Fruit fly (Drosophila melanogaster) whole organism, prepupa: ENCODE measurements around the gene CG14659.

Experiments used
- CG10631 ChIP-seq: fragments of 200-800 bp; sonication (Bioruptor generic); optimal IDR thresholded peaks from 2 replicates; lab custom pipeline; 2016; ENCODE audit warnings: missing biosample characterization, missing genetic modification characterization
- CG10669 ChIP-seq: fragments of 200-800 bp; sonication (Bioruptor generic); optimal IDR thresholded peaks from 3 replicates; lab custom pipeline; 2018; ENCODE audit warnings: missing biosample characterization, mild to moderate bottlenecking, missing genetic modification characterization, moderate library complexity
- CG11762 ChIP-seq: fragments of 200-800 bp; sonication (Bioruptor generic); optimal IDR thresholded peaks from 3 replicates; lab custom pipeline; 2016; ENCODE audit warnings: missing biosample characterization, missing genetic modification characterization; ENCODE audit not compliant: insufficient read depth
- CG11902 ChIP-seq: fragments of 200-800 bp; sonication (Bioruptor generic); optimal IDR thresholded peaks from 3 replicates; lab custom pipeline; 2016; ENCODE audit warnings: missing biosample characterization, missing genetic modification characterization
- CG15336 ChIP-seq: fragments of 200-800 bp; sonication (Bioruptor generic); IDR thresholded peaks from 2 replicates; pipeline ENCODE4 v1.3.6; 2022; ENCODE audit warnings: missing biosample characterization, missing genetic modification characterization
- CG1621 ChIP-seq: fragments of 200-800 bp; sonication (Bioruptor generic); optimal IDR thresholded peaks from 3 replicates; lab custom pipeline; 2018; ENCODE audit warnings: missing biosample characterization, mild to moderate bottlenecking, missing genetic modification characterization
- CG3032 ChIP-seq: fragments of 200-800 bp; optimal IDR thresholded peaks from 2 replicates; lab custom pipeline; 2019; ENCODE audit warnings: missing biosample characterization, mild to moderate bottlenecking, missing genetic modification characterization, moderate library complexity
- CG32006 ChIP-seq: fragments of 200-800 bp; sonication (Bioruptor generic); optimal IDR thresholded peaks from 3 replicates; lab custom pipeline; 2017; ENCODE audit warnings: missing biosample characterization, mild to moderate bottlenecking, missing genetic modification characterization
- CG3919 ChIP-seq: fragments of 200-800 bp; sonication (Bioruptor generic); optimal IDR thresholded peaks from 3 replicates; lab custom pipeline; 2016; ENCODE audit warnings: missing biosample characterization, missing genetic modification characterization
- CG4318 ChIP-seq: fragments of 200-800 bp; sonication (Bioruptor generic); optimal IDR thresholded peaks from 3 replicates; lab custom pipeline; 2017; ENCODE audit warnings: missing biosample characterization, mild to moderate bottlenecking, missing genetic modification characterization
- CG6163 ChIP-seq: fragments of 200-800 bp; sonication (Bioruptor generic); IDR thresholded peaks from 3 replicates; pipeline ENCODE4 v1.3.6; 2022; ENCODE audit warnings: missing biosample characterization, missing genetic modification characterization
- CG6808 ChIP-seq: fragments of 200-800 bp; sonication (Bioruptor generic); optimal IDR thresholded peaks from 3 replicates; lab custom pipeline; 2017; ENCODE audit warnings: missing biosample characterization, missing genetic modification characterization, mild to moderate bottlenecking, moderate library complexity, missing genetic modification reagents
- CG6854 ChIP-seq: fragments of 200-800 bp; sonication (Bioruptor generic); optimal IDR thresholded peaks from 2 replicates; lab custom pipeline; 2017; ENCODE audit warnings: missing biosample characterization, mild to moderate bottlenecking, missing genetic modification characterization
- CG7368 ChIP-seq: fragments of 200-800 bp; sonication (Bioruptor generic); optimal IDR thresholded peaks from 3 replicates; lab custom pipeline; 2016; ENCODE audit warnings: missing biosample characterization, missing genetic modification characterization
- CG8119 ChIP-seq: fragments of 200-800 bp; sonication (Bioruptor generic); IDR thresholded peaks from 3 replicates; pipeline ENCODE4 v1.3.6; 2022; ENCODE audit warnings: missing biosample characterization, missing genetic modification characterization
- CG8319 ChIP-seq: fragments of 200-800 bp; sonication (Bioruptor generic); optimal IDR thresholded peaks from 3 replicates; lab custom pipeline; 2016; ENCODE audit warnings: missing biosample characterization, missing genetic modification characterization
- Eip75B ChIP-seq: fragments of 200-800 bp; sonication (Bioruptor generic); optimal IDR thresholded peaks from 3 replicates; lab custom pipeline; 2016; ENCODE audit warnings: missing biosample characterization, missing genetic modification characterization
- Eip78C ChIP-seq: fragments of 200-800 bp; sonication (Bioruptor generic); peaks from one replicate; lab custom pipeline; 2016; ENCODE audit warnings: missing biosample characterization, missing genetic modification characterization
- Ets96B ChIP-seq: fragments of 200-800 bp; optimal IDR thresholded peaks from 2 replicates; lab custom pipeline; 2019; ENCODE audit warnings: missing biosample characterization, mild to moderate bottlenecking, missing genetic modification characterization, moderate library complexity
- Hr38 ChIP-seq: sonication (Bioruptor generic); optimal IDR thresholded peaks from 2 replicates; lab custom pipeline; 2016; ENCODE audit warnings: missing biosample characterization, missing genetic modification characterization
- Hr39 ChIP-seq: fragments of 200-800 bp; sonication (Bioruptor generic); optimal IDR thresholded peaks from 2 replicates; lab custom pipeline; 2016; ENCODE audit warnings: missing biosample characterization, missing genetic modification characterization
- Hr4 ChIP-seq: fragments of 200-800 bp; sonication (Bioruptor generic); optimal IDR thresholded peaks from 3 replicates; lab custom pipeline; 2016; ENCODE audit warnings: missing biosample characterization, missing genetic modification characterization
- Lpt ChIP-seq: fragments of 200-800 bp; sonication (Bioruptor generic); optimal IDR thresholded peaks from 3 replicates; lab custom pipeline; 2016; ENCODE audit warnings: missing biosample characterization, missing genetic modification characterization
- OdsH ChIP-seq: fragments of 200-800 bp; sonication (Bioruptor generic); optimal IDR thresholded peaks from 3 replicates; lab custom pipeline; 2016; ENCODE audit warnings: missing biosample characterization, missing genetic modification characterization
- Sox102F ChIP-seq: fragments of 200-800 bp; sonication (Bioruptor generic); optimal IDR thresholded peaks from 2 replicates; lab custom pipeline; 2016; ENCODE audit warnings: missing biosample characterization, mild to moderate bottlenecking, missing genetic modification characterization
- Sox15 ChIP-seq: fragments of 200-800 bp; sonication (Bioruptor generic); optimal IDR thresholded peaks from 3 replicates; lab custom pipeline; 2016; ENCODE audit warnings: missing biosample characterization, missing genetic modification characterization
- achi ChIP-seq: fragments of 200-800 bp; sonication (Bioruptor generic); optimal IDR thresholded peaks from 3 replicates; lab custom pipeline; 2016; ENCODE audit warnings: missing biosample characterization, missing genetic modification characterization
- acj6 ChIP-seq: fragments of 200-800 bp; sonication (Bioruptor generic); optimal IDR thresholded peaks from 3 replicates; lab custom pipeline; 2016; ENCODE audit warnings: missing biosample characterization, missing genetic modification characterization
- cyc ChIP-seq: fragments of 200-800 bp; sonication (Bioruptor generic); optimal IDR thresholded peaks from 3 replicates; lab custom pipeline; 2016; ENCODE audit warnings: missing biosample characterization, missing genetic modification characterization
- dac ChIP-seq: fragments of 200-800 bp; sonication (Bioruptor generic); optimal IDR thresholded peaks from 2 replicates; lab custom pipeline; 2017; ENCODE audit warnings: missing biosample characterization, mild to moderate bottlenecking, missing genetic modification characterization
- dsx ChIP-seq: fragments of 200-800 bp; optimal IDR thresholded peaks from 3 replicates; lab custom pipeline; 2019; ENCODE audit warnings: missing biosample characterization, mild to moderate bottlenecking, missing genetic modification characterization, moderate library complexity; ENCODE audit not compliant: poor library complexity, severe bottlenecking
- eg ChIP-seq: fragments of 200-800 bp; sonication (Bioruptor generic); IDR thresholded peaks from 3 replicates; pipeline ENCODE4 v1.3.6; 2022; ENCODE audit warnings: missing biosample characterization, missing genetic modification characterization
- fkh ChIP-seq: fragments of 200-800 bp; sonication (Bioruptor generic); optimal IDR thresholded peaks from 3 replicates; lab custom pipeline; 2017; ENCODE audit warnings: missing biosample characterization, mild to moderate bottlenecking, missing genetic modification characterization, moderate library complexity
- net ChIP-seq: fragments of 200-800 bp; sonication (Bioruptor generic); optimal IDR thresholded peaks from 3 replicates; lab custom pipeline; 2016; ENCODE audit warnings: missing biosample characterization, missing genetic modification characterization
- salr ChIP-seq, 2 experiments: fragments of 200-800 bp; sonication (Bioruptor generic); optimal IDR thresholded peaks; 3 replicates each; lab custom pipeline; 2016 to 2018; ENCODE audit warnings: missing biosample characterization in 2 of 2, missing genetic modification characterization in 2 of 2, mild to moderate bottlenecking in 1 of 2
- topi ChIP-seq: fragments of 200-800 bp; sonication (Bioruptor generic); optimal IDR thresholded peaks from 3 replicates; lab custom pipeline; 2016; ENCODE audit warnings: missing biosample characterization, missing genetic modification characterization
- vri ChIP-seq: fragments of 200-800 bp; sonication (Bioruptor generic); optimal IDR thresholded peaks from 3 replicates; lab custom pipeline; 2016; ENCODE audit warnings: missing biosample characterization, mild to moderate bottlenecking, missing genetic modification characterization

CG14659 gene

DNA sequence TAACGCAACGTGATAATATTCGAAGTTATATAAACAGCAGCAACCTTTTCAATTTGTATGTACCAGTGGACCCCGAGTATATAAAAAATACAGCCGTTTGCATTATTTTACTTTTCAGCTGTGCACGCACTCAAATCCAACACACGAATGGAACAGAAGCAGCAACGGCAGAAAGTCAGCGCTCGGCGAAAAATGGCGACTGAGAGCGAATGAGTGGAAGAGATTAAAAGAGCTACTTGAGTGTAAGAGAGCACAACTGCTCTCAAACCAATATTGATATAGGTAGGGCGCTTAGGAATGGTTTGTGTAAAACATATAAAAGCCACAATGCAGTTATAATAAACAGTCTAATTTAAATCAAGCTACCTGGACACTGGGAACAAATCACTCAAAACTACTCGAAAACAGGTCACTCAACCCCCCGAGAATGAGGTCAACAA, 24.8 kb downstream of the CG14659 start (continued):
- TF ChIP-seq Sox15: no peak
- no peak for TF ChIP-seq acj6 (GFP tag; lab: Kevin White, UChicago)
- TF ChIP-seq dac (GFP tag; lab: Kevin White, UChicago): no peak
- no peak for TF ChIP-seq CG4318 (GFP tag; lab: Kevin White, UChicago)
- peak; percentile 46 for TF ChIP-seq achi
- no peak for TF ChIP-seq Hr38 (GFP tag; lab: Kevin White, UChicago)
- TF ChIP-seq OdsH (GFP tag; lab: Kevin White, UChicago): peak; percentile 2
- no peak for TF ChIP-seq Hr39
- peak; percentile 52 for TF ChIP-seq Sox102F (GFP tag; lab: Kevin White, UChicago)
- TF ChIP-seq topi (GFP tag; lab: Kevin White, UChicago): peak; percentile 32
- peak; percentile 84 for TF ChIP-seq Eip78C (GFP tag; lab: Kevin White, UChicago)
- TF ChIP-seq CG10669 (GFP tag; lab: Kevin White, UChicago): no peak
- TF ChIP-seq CG6163 (GFP tag; lab: Robert Waterston, UW): peak; percentile 46; the same call in 1 of the 3 replicates
- no peak for TF ChIP-seq CG1621 (tag; lab: Kevin White, UChicago)
- no peak for TF ChIP-seq CG8319 (GFP tag; lab: Kevin White, UChicago)
- no peak for TF ChIP-seq Hr4
- TF ChIP-seq cyc (GFP tag; lab: Kevin White, UChicago): no peak
- peak; percentile 48; the same call in 1 of the 2 replicates for TF ChIP-seq CG15336 (GFP tag; lab: Robert Waterston, UW)
- peak; percentile 91 for TF ChIP-seq CG6854 (GFP tag; lab: Kevin White, UChicago)
- TF ChIP-seq CG7368 (GFP tag; lab: Kevin White, UChicago): peak; percentile 32
- TF ChIP-seq CG11902: no peak
- TF ChIP-seq Eip75B (GFP tag; lab: Kevin White, UChicago): peak; percentile 26
- peak; percentile 19 for TF ChIP-seq CG32006 (GFP tag; lab: Kevin White, UChicago)

- TF ChIP-seq Sox15 (no peak), salr (GFP tag; optimal IDR thresholded peaks at IDR 0.05; lab: Kevin White, UChicago) (peak in 1 of 2 experiments; percentile 10), CG6163 (GFP tag; lab: Robert Waterston, UW) (0 out of 3 replicates have a peak, but pooled peaks have one; percentile 8), fkh (peak; percentile 64), Ets96B (peak; percentile 20), CG3919 (peak; percentile 12), net (peak; percentile 2), CG32006 (GFP tag; lab: Kevin White, UChicago) (peak; percentile 37), CG3032 (tag; lab: Kevin White, UChicago) (peak; percentile 45), dsx (GFP tag; lab: Kevin White, UChicago) (peak; percentile 28), OdsH (GFP tag; lab: Kevin White, UChicago) (peak; percentile 30), Lpt (no peak), CG11762 (GFP tag; lab: Kevin White, UChicago) (no peak), CG8119 (GFP tag; lab: Robert Waterston, UW) (peak; percentile 56), achi (peak; percentile 1), CG10669 (GFP tag; lab: Kevin White, UChicago) (peak; percentile 13), vri (GFP tag; lab: Kevin White, UChicago) (peak; percentile 6), CG7368 (GFP tag; lab: Kevin White, UChicago) (no peak), CG6808 (peak; percentile 5), eg (GFP tag; lab: Robert Waterston, UW) (0 out of 3 replicates have a peak, but pooled peaks have one; percentile 6), Eip75B (GFP tag; lab: Kevin White, UChicago) (no peak), Eip78C (GFP tag; lab: Kevin White, UChicago) (peak; percentile 31), CG15336 (GFP tag; lab: Robert Waterston, UW) (peak; percentile 54), CG11902 (no peak), CG10631 (peak; percentile 30), acj6 (GFP tag; lab: Kevin White, UChicago) (peak; percentile 32)
These were observed 26.0 kb downstream of the CG14659 start for dm6 chr3R:4804828-4805707.
